Fruit fly (Drosophila melanogaster) whole organism, pupa: Measurements from ENCODE around the gene CG5762.
A peak's percentile ranks its signal among the peaks of the same experiment; 100 is the strongest.

Experiments used
- CG10348 ChIP-seq: fragments of 200-800 bp; sonication (Bioruptor generic); IDR thresholded peaks from 2 replicates; pipeline ENCODE4 v1.3.6; 2022; ENCODE audit warnings: missing biosample characterization, missing genetic modification characterization
- CG12605 ChIP-seq: fragments of 200-800 bp; sonication (Bioruptor generic); IDR thresholded peaks from 2 replicates; pipeline ENCODE4 v1.3.6; 2022; ENCODE audit warnings: missing biosample characterization, missing genetic modification characterization
- CG13204 ChIP-seq: fragments of 200-800 bp; sonication (Bioruptor generic); optimal IDR thresholded peaks from 2 replicates; lab custom pipeline; 2018; ENCODE audit warnings: missing biosample characterization, mild to moderate bottlenecking, missing genetic modification characterization, moderate library complexity
- CG14655 ChIP-seq: fragments of 200-800 bp; sonication (Bioruptor generic); optimal IDR thresholded peaks from 3 replicates; lab custom pipeline; 2017; ENCODE audit warnings: mild to moderate bottlenecking, missing biosample characterization, missing genetic modification reagents, missing genetic modification characterization
- CG15710 ChIP-seq: fragments of 200-800 bp; sonication (Bioruptor generic); optimal IDR thresholded peaks from 2 replicates; lab custom pipeline; 2018; ENCODE audit warnings: missing biosample characterization, mild to moderate bottlenecking, missing genetic modification characterization, moderate library complexity
- CG17806 ChIP-seq: fragments of 200-800 bp; sonication (Bioruptor generic); optimal IDR thresholded peaks from 2 replicates; lab custom pipeline; 2018; ENCODE audit warnings: missing biosample characterization, mild to moderate bottlenecking, missing genetic modification characterization, moderate library complexity
- CG32121 ChIP-seq: fragments of 200-800 bp; sonication (Bioruptor generic); IDR thresholded peaks from 2 replicates; pipeline ENCODE4 v1.3.6; 2022; ENCODE audit warnings: missing biosample characterization, missing genetic modification characterization
- CG34367 ChIP-seq: fragments of 200-800 bp; sonication (Bioruptor generic); optimal IDR thresholded peaks from 2 replicates; lab custom pipeline; 2018; ENCODE audit warnings: missing biosample characterization, mild to moderate bottlenecking, missing genetic modification characterization
- CG4496 ChIP-seq: fragments of 200-800 bp; sonication (Bioruptor generic); IDR thresholded peaks from 3 replicates; pipeline ENCODE4 v1.3.6; 2022; ENCODE audit warnings: missing biosample characterization, missing genetic modification characterization
- CG8159 ChIP-seq: fragments of 200-800 bp; sonication (Bioruptor generic); optimal IDR thresholded peaks from 3 replicates; lab custom pipeline; 2018; ENCODE audit warnings: missing biosample characterization, mild to moderate bottlenecking, missing genetic modification characterization, moderate library complexity
- CG8301 ChIP-seq: fragments of 200-800 bp; sonication (Bioruptor generic); optimal IDR thresholded peaks from 2 replicates; lab custom pipeline; 2018; ENCODE audit warnings: missing biosample characterization, mild to moderate bottlenecking, missing genetic modification characterization
- CG9948 ChIP-seq: fragments of 200-800 bp; sonication (Bioruptor generic); optimal IDR thresholded peaks from 2 replicates; lab custom pipeline; 2018; ENCODE audit warnings: missing biosample characterization, mild to moderate bottlenecking, missing genetic modification characterization, moderate library complexity
- D1 ChIP-seq: fragments of 200-800 bp; sonication (Bioruptor generic); optimal IDR thresholded peaks from 2 replicates; lab custom pipeline; 2018; ENCODE audit warnings: missing biosample characterization, mild to moderate bottlenecking, missing genetic modification characterization, moderate library complexity
- EcR ChIP-seq: fragments of 200-800 bp; sonication (Bioruptor generic); optimal IDR thresholded peaks from 3 replicates; lab custom pipeline; 2019; ENCODE audit warnings: missing biosample characterization, missing genetic modification characterization, mild to moderate bottlenecking, moderate library complexity, missing genetic modification reagents
- Ets98B ChIP-seq: fragments of 200-800 bp; sonication (Bioruptor generic); IDR thresholded peaks from 2 replicates; pipeline ENCODE4 v1.3.6; 2022; ENCODE audit warnings: missing biosample characterization, missing genetic modification characterization
- Pif1A ChIP-seq: fragments of 200-800 bp; sonication (Bioruptor generic); optimal IDR thresholded peaks from 3 replicates; lab custom pipeline; 2016; ENCODE audit warnings: missing biosample characterization, missing genetic modification characterization
- Pif1B ChIP-seq: fragments of 200-800 bp; sonication (Bioruptor generic); optimal IDR thresholded peaks from 3 replicates; lab custom pipeline; 2016; ENCODE audit warnings: missing biosample characterization, missing genetic modification characterization
- Snoo ChIP-seq: fragments of 200-800 bp; sonication (Bioruptor generic); optimal IDR thresholded peaks from 3 replicates; lab custom pipeline; 2017; ENCODE audit warnings: missing biosample characterization, mild to moderate bottlenecking, missing genetic modification characterization, inconsistent platforms
- fd96Ca ChIP-seq: fragments of 200-800 bp; sonication (Bioruptor generic); IDR thresholded peaks from 3 replicates; pipeline ENCODE4 v1.3.6; 2022; ENCODE audit warnings: missing biosample characterization, missing genetic modification characterization
- gl ChIP-seq: fragments of 200-800 bp; sonication (Bioruptor generic); optimal IDR thresholded peaks from 2 replicates; lab custom pipeline; 2018; ENCODE audit warnings: missing biosample characterization, mild to moderate bottlenecking, missing genetic modification characterization
- rn ChIP-seq: fragments of 200-800 bp; sonication (Bioruptor generic); IDR thresholded peaks from 2 replicates; pipeline ENCODE4 v1.3.6; 2022; ENCODE audit warnings: missing biosample characterization, missing genetic modification characterization

The CG5762 gene

dm6 chr3R:24357698-24358097 lies 3.8 kb downstream of the CG5762 start, which contains the start of gene Golgin84:
TSS of gene Golgin84 (minus strand) at chr3R:24357938.
- TF ChIP-seq rn (GFP tag; lab: Robert Waterston, UW) (no peak), CG4496 (no peak), CG14655 (GFP tag; lab: Kevin White, UChicago) (no peak), Pif1B (GFP tag; lab: Kevin White, UChicago) (no peak), Snoo (tag; lab: Kevin White, UChicago) (no peak), CG9948 (tag; lab: Kevin White, UChicago) (no peak), CG17806 (no peak), CG12605 (GFP tag; lab: Robert Waterston, UW) (no peak)

dm6 chr3R:24353448-24353847 lies 8.0 kb downstream of the CG5762 start:
- TF ChIP-seq CG32121 (GFP tag; lab: Robert Waterston, UW) (no peak), Snoo (tag; lab: Kevin White, UChicago) (no peak), gl (tag; lab: Kevin White, UChicago) (no peak), EcR (no peak), CG34367 (tag; lab: Kevin White, UChicago) (no peak), CG10348 (GFP tag; lab: Robert Waterston, UW) (no peak), CG12605 (GFP tag; lab: Robert Waterston, UW) (no peak), CG14655 (GFP tag; lab: Kevin White, UChicago) (no peak), CG15710 (no peak), Pif1B (GFP tag; lab: Kevin White, UChicago) (no peak), CG17806 (no peak), D1 (tag; lab: Kevin White, UChicago) (no peak), CG4496 (no peak), CG13204 (GFP tag; lab: Kevin White, UChicago) (no peak), CG8301 (tag; lab: Kevin White, UChicago) (no peak), Ets98B (GFP tag; lab: Robert Waterston, UW) (no peak), CG8159 (tag; lab: Kevin White, UChicago) (no peak)
- TF ChIP-seq, all 21 proteins: peak for 0

- no peak for TF ChIP-seq CG8301 (tag; lab: Kevin White, UChicago)
- no peak for TF ChIP-seq Snoo (tag; lab: Kevin White, UChicago)
- TF ChIP-seq Pif1A (GFP tag; lab: Kevin White, UChicago) = no peak
- TF ChIP-seq CG4496 = 0 out of 3 replicates have a peak, but pooled peaks have one; percentile 12
- peak; percentile 38 for TF ChIP-seq CG15710
Measured at dm6 chr3R:24348420-24349190, 12.9 kb downstream of the CG5762 start, which contains the start of the genes CG5746 and CG6454. TSS of gene CG5746 (minus strand) at chr3R:24348791. TSS of gene CG6454 (plus strand) at chr3R:24349182.

dm6 chr3R:24341251-24341650 lies 20.2 kb downstream of the CG5762 start, which contains the start of gene Ms:
TSS of gene Ms (plus strand) at chr3R:24341551.
- TF ChIP-seq fd96Ca (GFP tag; lab: Robert Waterston, UW) = no peak
- no peak for TF ChIP-seq D1 (tag; lab: Kevin White, UChicago)
- peak; percentile 37; the same call in 1 of the 2 replicates for TF ChIP-seq CG12605 (GFP tag; lab: Robert Waterston, UW)
- no peak for TF ChIP-seq CG8159 (tag; lab: Kevin White, UChicago)
- TF ChIP-seq CG32121 (GFP tag; lab: Robert Waterston, UW) = no peak
- TF ChIP-seq Ets98B (GFP tag; lab: Robert Waterston, UW) = no peak
- no peak for TF ChIP-seq CG14655 (GFP tag; lab: Kevin White, UChicago)

- TF ChIP-seq EcR (no peak), CG12605 (GFP tag; lab: Robert Waterston, UW) (no peak), CG8301 (tag; lab: Kevin White, UChicago) (no peak), rn (GFP tag; lab: Robert Waterston, UW) (no peak), CG34367 (tag; lab: Kevin White, UChicago) (no peak), CG32121 (GFP tag; lab: Robert Waterston, UW) (no peak), Ets98B (GFP tag; lab: Robert Waterston, UW) (no peak), Snoo (tag; lab: Kevin White, UChicago) (no peak), CG17806 (no peak), gl (tag; lab: Kevin White, UChicago) (no peak), CG8159 (tag; lab: Kevin White, UChicago) (no peak), fd96Ca (GFP tag; lab: Robert Waterston, UW) (no peak), CG9948 (tag; lab: Kevin White, UChicago) (no peak), Pif1A (GFP tag; lab: Kevin White, UChicago) (no peak), CG10348 (GFP tag; lab: Robert Waterston, UW) (no peak), D1 (tag; lab: Kevin White, UChicago) (no peak), CG15710 (no peak)
Measured at dm6 chr3R:24336622-24337021, 24.9 kb downstream of the CG5762 start, which contains the start of gene CG6432. TSS of gene CG6432 (plus strand) at chr3R:24336922.

- peak; percentile 41; the same call in 1 of the 3 replicates for TF ChIP-seq fd96Ca (GFP tag; lab: Robert Waterston, UW)
- TF ChIP-seq Ets98B (GFP tag; lab: Robert Waterston, UW) = no peak
- peak; percentile 35; the same call in 1 of the 3 replicates for TF ChIP-seq CG4496
Measured at dm6 chr3R:24333182-24333808, 28.2 kb downstream of the CG5762 start, which contains the start of the genes Rrp5 and Dis3. TSS of gene Rrp5 (minus strand) at chr3R:24333316. TSS of gene Dis3 (plus strand) at chr3R:24333433.
